Fruit fly (Drosophila melanogaster): Measurements from ENCODE around the gene CG3191.

Gene CG3191

DNA sequence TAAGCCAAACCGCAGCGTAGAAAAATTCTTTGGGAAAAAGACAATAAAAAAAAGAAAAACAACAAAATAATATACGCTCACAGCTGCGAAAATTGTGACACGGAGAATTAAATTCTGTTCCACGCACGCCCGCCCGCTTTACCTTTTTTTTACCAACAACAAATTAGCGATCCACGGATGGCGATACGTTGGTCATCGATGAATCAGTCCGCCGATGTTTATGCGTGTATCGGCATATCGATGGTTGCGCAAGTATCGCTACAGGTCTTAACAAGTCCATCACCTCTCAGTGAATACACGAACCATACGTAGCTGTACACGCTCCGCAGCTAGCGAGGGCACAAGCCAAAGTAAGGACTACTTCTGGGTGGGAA, 18.8 kb upstream of the CG3191 start, which contains the start of gene CG2924 (continued):
- TF ChIP-seq CG6813 (GFP tag; optimal IDR thresholded peaks at IDR 0.05) (peak; percentile 36), B-H1 (GFP tag; IDR thresholded peaks at IDR 0.05) (no peak), CG10462 (GFP tag; optimal IDR thresholded peaks at IDR 0.05) (no peak), fd3F (GFP tag; optimal IDR thresholded peaks at IDR 0.05) (no peak), nerfin-2 (GFP tag; IDR thresholded peaks at IDR 0.05; ENCODE audit: partially characterized antibody) (peak; percentile 98), CG7786 (GFP tag; optimal IDR thresholded peaks at IDR 0.05) (peak; percentile 63), Atf3 (GFP tag; optimal IDR thresholded peaks at IDR 0.05) (no peak), so (GFP tag; IDR thresholded peaks at IDR 0.05) (0 out of 3 replicates have a peak, but pooled peaks have one; percentile 11), CG1529 (GFP tag; optimal IDR thresholded peaks at IDR 0.05) (no peak), Jarid2 (GFP tag; optimal IDR thresholded peaks at IDR 0.05) (peak; percentile 13), TFAM (GFP tag; optimal IDR thresholded peaks at IDR 0.05) (no peak), ab (GFP tag; optimal IDR thresholded peaks at IDR 0.05) (peak; percentile 56), CG7987 (GFP tag; optimal IDR thresholded peaks at IDR 0.05) (peak; percentile 53), CG12391 (tag; optimal IDR thresholded peaks at IDR 0.05) (peak; percentile 66), hb (GFP tag; IDR thresholded peaks at IDR 0.05; ENCODE audit: partially characterized antibody) (peak; percentile 99), Nf-YA (GFP tag; IDR thresholded peaks at IDR 0.05) (no peak), Bgb (GFP tag; IDR thresholded peaks at IDR 0.05; ENCODE audit: partially characterized antibody) (peak; percentile 100), CTCF (GFP tag; optimal IDR thresholded peaks at IDR 0.05) (peak; percentile 76), croc (GFP tag; conservative IDR thresholded peaks at IDR 0.05) (no peak), Adf1 (GFP tag; IDR thresholded peaks at IDR 0.05) (peak; percentile 62), CG11093 (GFP tag; IDR thresholded peaks at IDR 0.05) (no peak), CG7745 (tag; optimal IDR thresholded peaks at IDR 0.05) (no peak), abd-A (tag; optimal IDR thresholded peaks at IDR 0.05) (no peak), jumu (GFP tag; optimal IDR thresholded peaks at IDR 0.05) (peak; percentile 65), eve (GFP tag; optimal IDR thresholded peaks at IDR 0.05) (no peak), NfI (GFP tag; optimal IDR thresholded peaks at IDR 0.05) (peak; percentile 52), Fer3 (tag; optimal IDR thresholded peaks at IDR 0.05) (no peak), fd102C (GFP tag; optimal IDR thresholded peaks at IDR 0.05) (no peak), CG12236 (GFP tag; optimal IDR thresholded peaks at IDR 0.05) (no peak), hth (optimal IDR thresholded peaks at IDR 0.05) (no peak), caup (GFP tag; optimal IDR thresholded peaks at IDR 0.05; ENCODE audit: severe bottlenecking) (peak; percentile 34), Atf6 (GFP tag; IDR thresholded peaks at IDR 0.05) (no peak), CG30020 (tag; optimal IDR thresholded peaks at IDR 0.05) (peak; percentile 23), Abd-B (GFP tag; optimal IDR thresholded peaks at IDR 0.05) (no peak), CG11085 (GFP tag; IDR thresholded peaks at IDR 0.05) (peak; percentile 39; the same call in 1 of the 2 replicates), nau (GFP tag; optimal IDR thresholded peaks at IDR 0.05) (no peak), CG16779 (GFP tag; IDR thresholded peaks at IDR 0.05) (0 out of 2 replicates have a peak, but pooled peaks have one; percentile 37), hkb (optimal IDR thresholded peaks at IDR 0.05) (no peak), hkb (GFP tag; IDR thresholded peaks at IDR 0.05) (no peak), C15 (GFP tag; IDR thresholded peaks at IDR 0.05) (no peak), Meics (GFP tag; optimal IDR thresholded peaks at IDR 0.05) (no peak), CG4282 (GFP tag; optimal IDR thresholded peaks at IDR 0.05) (peak; percentile 33), cas (GFP tag; IDR thresholded peaks at IDR 0.05) (peak; percentile 56; the same call in 1 of the 2 replicates), Mad (GFP tag; optimal IDR thresholded peaks at IDR 0.05) (peak; percentile 52), dimm (GFP tag; IDR thresholded peaks at IDR 0.05) (no peak), Xrp1 (GFP tag; IDR thresholded peaks at IDR 0.05) (0 out of 2 replicates have a peak, but pooled peaks have one; percentile 11), CG2712 (tag; optimal IDR thresholded peaks at IDR 0.05) (peak; percentile 53), fu2 (GFP tag; optimal IDR thresholded peaks at IDR 0.05) (peak; percentile 32), CHES-1-like (GFP tag; optimal IDR thresholded peaks at IDR 0.05) (peak; percentile 64), kni (GFP tag; optimal IDR thresholded peaks at IDR 0.05) (peak; percentile 11), NC2α (GFP tag; optimal IDR thresholded peaks at IDR 0.05) (peak; percentile 6), CG3065 (GFP tag; optimal IDR thresholded peaks at IDR 0.05) (no peak)

All from whole organism, embryonic.